Worm (Caenorhabditis elegans) whole organism, late embryonic: ENCODE data around the gene srbc-66.

ENCODE experiments used
- ahr-1 ChIP-seq: sonication (generic microtip); optimal IDR thresholded peaks from 2 replicates; lab custom pipeline; 2016; ENCODE audit warnings: missing genetic modification characterization, missing compliant biosample characterization
- ama-1 ChIP-seq: fragments of 150-350 bp; optimal IDR thresholded peaks from 2 replicates; lab custom pipeline; 2014
- ceh-31 ChIP-seq: sonication (generic microtip); optimal IDR thresholded peaks from 2 replicates; lab custom pipeline; 2016; ENCODE audit warnings: missing genetic modification characterization, missing compliant biosample characterization
- hlh-15 ChIP-seq: sonication (generic microtip); optimal IDR thresholded peaks from 2 replicates; lab custom pipeline; 2016; ENCODE audit warnings: missing genetic modification characterization, missing compliant biosample characterization
- hlh-6 ChIP-seq: sonication (generic microtip); optimal IDR thresholded peaks from 2 replicates; lab custom pipeline; 2016; ENCODE audit warnings: missing genotype, missing genetic modification characterization, missing compliant biosample characterization
- lin-11 ChIP-seq: fragments of 200-800 bp; sonication (Bioruptor generic); optimal IDR thresholded peaks from 2 replicates; lab custom pipeline; 2018; ENCODE audit warnings: mild to moderate bottlenecking, missing genetic modification characterization, missing compliant biosample characterization
- pqm-1 ChIP-seq: sonication (generic microtip); optimal IDR thresholded peaks from 2 replicates; lab custom pipeline; 2016; ENCODE audit warnings: missing genetic modification characterization, missing compliant biosample characterization
- sdc-2 ChIP-seq: sonication (generic microtip); optimal IDR thresholded peaks from 2 replicates; lab custom pipeline; 2016; ENCODE audit warnings: missing genotype, missing genetic modification characterization, missing compliant biosample characterization
- sox-4 ChIP-seq: sonication (generic microtip); optimal IDR thresholded peaks from 2 replicates; lab custom pipeline; 2017; ENCODE audit warnings: mild to moderate bottlenecking, missing genetic modification characterization, inconsistent platforms, missing compliant biosample characterization

- no peak for TF ChIP-seq hlh-15 (tag; lab: Kevin White, UChicago)
- TF ChIP-seq ama-1 (lab: Kevin White, UChicago): no peak
- no peak for TF ChIP-seq ahr-1 (tag; lab: Kevin White, UChicago)
- no peak for TF ChIP-seq lin-11
- TF ChIP-seq hlh-6 (tag; lab: Kevin White, UChicago): no peak
- no peak for TF ChIP-seq ceh-31 (tag; lab: Kevin White, UChicago)
- no peak for TF ChIP-seq sox-4
- TF ChIP-seq pqm-1 (tag; lab: Kevin White, UChicago): no peak
- no peak for TF ChIP-seq sdc-2
These were observed 24.4 kb downstream of the srbc-66 start, which contains the start of gene grl-29 for ce11 chrV:3554869-3555268.
